Worm (Caenorhabditis elegans) whole organism, mixed stage, embryonic: ENCODE results near the gene tftc-5.

Source experiments
- M03D4.4 ChIP-seq: sonication (generic microtip); optimal IDR thresholded peaks from 2 replicates; lab custom pipeline; 2017; ENCODE audit warnings: mild to moderate bottlenecking, missing genetic modification characterization, missing compliant biosample characterization
- bed-3 ChIP-seq: fragments of 200-800 bp; sonication (Bioruptor generic); optimal IDR thresholded peaks from 3 replicates; lab custom pipeline; 2018; ENCODE audit warnings: mild to moderate bottlenecking, missing genetic modification characterization, moderate library complexity, missing compliant biosample characterization
- blmp-1 ChIP-seq: fragments of 150-350 bp; optimal IDR thresholded peaks from 2 replicates; lab custom pipeline; 2014; ENCODE audit warnings: missing biosample characterization, missing genetic modification characterization
- ceh-39 ChIP-seq: fragments of 150-350 bp; optimal IDR thresholded peaks from 2 replicates; lab custom pipeline; 2014; ENCODE audit warnings: missing biosample characterization, missing genetic modification characterization
- ceh-43 ChIP-seq: fragments of 200-800 bp; sonication (Bioruptor generic); optimal IDR thresholded peaks from 2 replicates; lab custom pipeline; 2018; ENCODE audit warnings: mild to moderate bottlenecking, missing genetic modification characterization, moderate library complexity, missing compliant biosample characterization
- ceh-83 ChIP-seq: fragments of 200-800 bp; sonication (Bioruptor generic); optimal IDR thresholded peaks from 2 replicates; lab custom pipeline; 2018; ENCODE audit warnings: mild to moderate bottlenecking, missing genetic modification characterization, missing compliant biosample characterization
- ces-1 ChIP-seq: fragments of 150-350 bp; optimal IDR thresholded peaks from 2 replicates; lab custom pipeline; 2014; ENCODE audit warnings: missing biosample characterization, missing genetic modification reagents, missing genetic modification characterization
- cnd-1 ChIP-seq: fragments of 200-800 bp; sonication (Bioruptor generic); optimal IDR thresholded peaks from 2 replicates; lab custom pipeline; 2018; ENCODE audit warnings: mild to moderate bottlenecking, missing genetic modification characterization, missing compliant biosample characterization
- drap-1 ChIP-seq: fragments of 200-800 bp; sonication (Bioruptor generic); optimal IDR thresholded peaks from 3 replicates; lab custom pipeline; 2018; ENCODE audit warnings: mild to moderate bottlenecking, missing genetic modification characterization, missing compliant biosample characterization
- elt-1 ChIP-seq: sonication (generic microtip); optimal IDR thresholded peaks from 2 replicates; lab custom pipeline; 2017; ENCODE audit warnings: missing genetic modification characterization, mild to moderate bottlenecking, missing compliant biosample characterization, antibody characterized with exemption, moderate library complexity, borderline replicate concordance; ENCODE audit not compliant: insufficient read depth
- elt-3 ChIP-seq: fragments of 150-350 bp; optimal IDR thresholded peaks from 2 replicates; lab custom pipeline; 2014; ENCODE audit warnings: missing biosample characterization, missing genetic modification characterization
- flh-1 ChIP-seq: fragments of 200-800 bp; sonication (Bioruptor generic); optimal IDR thresholded peaks from 2 replicates; lab custom pipeline; 2018; ENCODE audit warnings: mild to moderate bottlenecking, missing genetic modification characterization, moderate library complexity, missing compliant biosample characterization
- lin-13 ChIP-seq: fragments of 150-350 bp; optimal IDR thresholded peaks from 2 replicates; lab custom pipeline; 2014; ENCODE audit warnings: missing biosample characterization, missing genetic modification characterization
- lin-32 ChIP-seq: fragments of 200-800 bp; sonication (Bioruptor generic); optimal IDR thresholded peaks from 2 replicates; lab custom pipeline; 2018; ENCODE audit warnings: mild to moderate bottlenecking, missing genetic modification characterization, missing compliant biosample characterization
- lsy-2 ChIP-seq: fragments of 150-350 bp; optimal IDR thresholded peaks from 2 replicates; lab custom pipeline; 2014; ENCODE audit warnings: missing biosample characterization, missing genetic modification characterization
- mab-5 ChIP-seq: fragments of 150-350 bp; optimal IDR thresholded peaks from 2 replicates; lab custom pipeline; 2014; ENCODE audit warnings: missing biosample characterization, missing genetic modification characterization
- mep-1 ChIP-seq: fragments of 150-350 bp; optimal IDR thresholded peaks from 2 replicates; lab custom pipeline; 2017; ENCODE audit warnings: missing biosample characterization, missing genetic modification reagents, missing genetic modification characterization, inconsistent platforms
- nhr-2 ChIP-seq: fragments of 150-350 bp; optimal IDR thresholded peaks from 2 replicates; lab custom pipeline; 2014; ENCODE audit warnings: missing biosample characterization, missing genetic modification characterization
- nhr-237 ChIP-seq: fragments of 150-350 bp; optimal IDR thresholded peaks from 2 replicates; lab custom pipeline; 2014; ENCODE audit warnings: missing biosample characterization, missing genetic modification characterization
- nhr-28 ChIP-seq: fragments of 150-350 bp; optimal IDR thresholded peaks from 2 replicates; lab custom pipeline; 2014; ENCODE audit warnings: missing biosample characterization, missing genetic modification characterization
- nhr-76 ChIP-seq: sonication (generic microtip); optimal IDR thresholded peaks from 2 replicates; lab custom pipeline; 2017; ENCODE audit warnings: missing biosample characterization, missing genetic modification characterization
- pha-4 ChIP-seq: fragments of 150-350 bp; optimal IDR thresholded peaks from 2 replicates; lab custom pipeline; 2018; ENCODE audit warnings: missing biosample characterization, missing genetic modification reagents, missing genetic modification characterization
- sem-2 ChIP-seq: fragments of 200-800 bp; sonication (Bioruptor generic); optimal IDR thresholded peaks from 2 replicates; lab custom pipeline; 2018; ENCODE audit warnings: mild to moderate bottlenecking, missing genetic modification characterization, missing compliant biosample characterization
- snpc-4 ChIP-seq: fragments of 150-350 bp; optimal IDR thresholded peaks from 2 replicates; lab custom pipeline; 2014; ENCODE audit warnings: missing biosample characterization, missing genetic modification characterization
- sptf-1 ChIP-seq: sonication (generic microtip); optimal IDR thresholded peaks from 2 replicates; lab custom pipeline; 2017; ENCODE audit warnings: mild to moderate bottlenecking, missing genetic modification characterization, moderate library complexity, missing compliant biosample characterization
- tbx-8 ChIP-seq: fragments of 200-800 bp; sonication (Bioruptor generic); optimal IDR thresholded peaks from 2 replicates; lab custom pipeline; 2018; ENCODE audit warnings: mild to moderate bottlenecking, missing genetic modification characterization, moderate library complexity, missing compliant biosample characterization
- unc-120 ChIP-seq: sonication (generic microtip); optimal IDR thresholded peaks from 2 replicates; lab custom pipeline; 2017; ENCODE audit warnings: missing genetic modification characterization, missing compliant biosample characterization; ENCODE audit not compliant: poor library complexity, severe bottlenecking
- unc-39 ChIP-seq: fragments of 150-350 bp; optimal IDR thresholded peaks from 2 replicates; lab custom pipeline; 2014; ENCODE audit warnings: missing biosample characterization, missing genetic modification characterization
- unc-62 ChIP-seq: fragments of 150-350 bp; optimal IDR thresholded peaks from 2 replicates; lab custom pipeline; 2014; ENCODE audit warnings: missing biosample characterization, missing genetic modification reagents, missing genetic modification characterization
- zip-8 ChIP-seq: fragments of 150-350 bp; optimal IDR thresholded peaks from 2 replicates; lab custom pipeline; 2014; ENCODE audit warnings: missing biosample characterization, missing genetic modification characterization
- ztf-11 ChIP-seq: fragments of 150-350 bp; optimal IDR thresholded peaks from 2 replicates; lab custom pipeline; 2014; ENCODE audit warnings: missing biosample characterization, missing genetic modification characterization

The tftc-5 gene

DNA sequence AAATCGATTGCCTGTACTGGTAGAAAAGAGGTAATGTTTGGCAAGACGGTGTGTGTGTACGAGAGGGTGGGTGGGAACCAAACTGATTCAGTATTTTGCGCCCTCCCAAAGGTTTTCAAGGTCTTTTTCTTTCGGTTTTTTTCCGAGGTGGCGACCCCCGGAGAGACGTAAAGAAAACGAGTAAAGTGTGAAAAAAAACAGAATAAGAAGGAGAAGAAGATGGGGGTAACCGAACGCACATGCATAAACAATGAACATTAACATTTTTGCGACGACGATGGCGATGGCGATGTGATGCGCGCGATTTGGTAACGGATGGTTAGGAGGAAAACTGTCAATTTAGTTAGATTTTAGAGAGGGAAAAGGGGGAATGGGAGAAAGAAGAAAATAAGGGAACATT lies 43.5 kb upstream of the tftc-5 start:
- no peak for TF ChIP-seq ztf-11 (tag; lab: Kevin White, UChicago)
- TF ChIP-seq unc-39 (tag; lab: Kevin White, UChicago): no peak
- no peak for TF ChIP-seq nhr-2
- TF ChIP-seq mab-5: no peak
- TF ChIP-seq drap-1 (GFP tag; lab: Kevin White, UChicago): no peak
- TF ChIP-seq unc-120: no peak
- no peak for TF ChIP-seq ceh-43
- TF ChIP-seq lsy-2 (tag; lab: Kevin White, UChicago): no peak
- no peak for TF ChIP-seq unc-62 (GFP tag; lab: Kevin White, UChicago)
- TF ChIP-seq sptf-1 (tag; lab: Kevin White, UChicago): no peak
- TF ChIP-seq tbx-8: no peak
- TF ChIP-seq blmp-1 (tag; lab: Kevin White, UChicago): no peak
- no peak for TF ChIP-seq nhr-28 (tag; lab: Kevin White, UChicago)
- TF ChIP-seq lin-13 (tag; lab: Kevin White, UChicago): no peak
- no peak for TF ChIP-seq bed-3 (GFP tag; lab: Kevin White, UChicago)
- TF ChIP-seq nhr-237 (tag; lab: Kevin White, UChicago): no peak
- TF ChIP-seq elt-3 (tag; lab: Kevin White, UChicago): no peak

DNA sequence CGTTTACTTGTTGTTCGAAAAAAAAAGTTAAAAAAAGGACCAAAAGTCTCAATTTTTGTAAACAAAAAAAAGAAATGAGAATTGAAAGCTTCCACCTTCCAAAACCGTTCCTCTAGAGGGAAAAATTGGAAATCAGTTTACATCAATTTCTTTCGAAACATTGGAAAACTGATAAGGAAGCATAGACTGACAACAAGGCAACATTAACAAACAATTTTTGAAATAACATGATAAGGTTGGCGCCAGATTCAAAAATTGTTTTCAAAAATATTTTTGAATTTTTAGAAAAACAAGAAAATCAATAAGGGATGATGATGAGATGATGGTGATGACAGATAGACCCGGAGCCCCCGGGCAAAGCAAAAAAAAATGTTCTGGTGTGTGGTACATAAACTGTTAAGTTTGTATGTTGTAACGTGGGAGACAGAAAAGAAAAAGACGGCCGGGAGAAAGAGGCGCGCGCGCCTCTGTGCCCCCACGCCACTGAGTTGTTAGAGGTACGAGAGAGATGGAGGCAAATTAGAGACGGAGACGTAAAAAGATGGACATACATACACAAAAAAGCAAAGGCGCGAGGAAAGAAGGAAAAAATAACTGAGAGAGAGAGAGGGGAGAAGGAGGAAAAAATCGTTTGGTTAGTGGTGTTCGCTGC lies 41.9 kb upstream of the tftc-5 start:
- TF ChIP-seq ces-1 (no peak), mab-5 (no peak), tbx-8 (no peak), mep-1 (no peak), unc-120 (no peak), lsy-2 (tag; lab: Kevin White, UChicago) (no peak), lin-32 (no peak), unc-39 (tag; lab: Kevin White, UChicago) (no peak), M03D4.4 (tag; lab: Kevin White, UChicago) (no peak), zip-8 (tag; lab: Kevin White, UChicago) (no peak), snpc-4 (no peak)

DNA sequence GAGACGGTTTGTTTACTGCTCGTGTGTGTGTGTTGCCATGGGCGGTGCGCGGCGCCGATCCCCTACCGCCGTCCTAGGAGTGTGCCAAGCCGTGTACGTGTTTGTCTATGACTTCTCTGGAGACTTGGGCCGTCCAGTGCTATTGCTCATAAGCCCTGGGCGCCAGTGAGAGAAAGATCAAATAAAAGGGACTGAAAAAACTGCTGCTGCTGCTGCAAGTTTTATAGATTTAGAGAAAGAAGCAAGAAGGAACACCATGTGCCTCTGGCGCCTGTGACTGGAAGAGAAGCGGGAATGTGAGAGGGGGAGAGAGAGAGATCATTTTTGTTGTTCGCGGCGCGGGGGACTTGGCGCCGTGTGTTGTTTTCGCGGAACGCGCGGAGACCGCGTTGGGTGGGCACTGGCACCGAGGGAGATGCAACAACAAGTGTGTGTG lies 37.9 kb upstream of the tftc-5 start:
- no peak for TF ChIP-seq mep-1
- no peak for TF ChIP-seq pha-4 (tag; lab: Kevin White, UChicago)
- peak; percentile 25 for TF ChIP-seq unc-120

DNA sequence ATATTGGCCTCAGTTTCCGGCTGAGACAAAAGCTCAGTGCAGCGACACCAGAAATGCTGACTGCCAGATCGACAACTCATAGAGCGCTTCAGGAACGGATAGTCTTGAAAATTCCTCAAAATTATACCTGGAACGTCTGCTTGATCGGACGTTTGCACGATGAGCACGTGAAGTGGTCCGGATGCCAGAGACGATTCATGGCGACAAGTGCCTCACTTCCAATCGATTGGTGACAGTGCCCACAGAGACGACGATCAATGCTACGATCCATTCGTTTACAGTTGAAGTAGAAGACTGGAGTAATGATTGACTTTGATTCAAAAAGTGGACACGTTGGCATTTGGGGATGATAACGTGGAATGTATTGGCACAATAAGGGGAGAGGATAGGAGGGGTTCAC lies 35.6 kb upstream of the tftc-5 start, which contains the start of gene Y1A5A.1:
Gene Y1A5A.1 (minus strand): TSS at position 294 of the 400 bp plus-strand sequence.
- TF ChIP-seq snpc-4 (no peak), cnd-1 (tag; lab: Kevin White, UChicago) (no peak), nhr-2 (no peak), unc-120 (no peak), ceh-43 (no peak), mab-5 (no peak), ces-1 (no peak), lin-32 (no peak), elt-3 (tag; lab: Kevin White, UChicago) (no peak), lsy-2 (tag; lab: Kevin White, UChicago) (no peak), nhr-237 (tag; lab: Kevin White, UChicago) (no peak), mep-1 (no peak), flh-1 (GFP tag; lab: Kevin White, UChicago) (no peak), sptf-1 (tag; lab: Kevin White, UChicago) (no peak), pha-4 (tag; lab: Kevin White, UChicago) (no peak), drap-1 (GFP tag; lab: Kevin White, UChicago) (no peak), elt-1 (tag; lab: Kevin White, UChicago) (no peak), ceh-83 (GFP tag; lab: Kevin White, UChicago) (no peak), bed-3 (GFP tag; lab: Kevin White, UChicago) (no peak)

DNA sequence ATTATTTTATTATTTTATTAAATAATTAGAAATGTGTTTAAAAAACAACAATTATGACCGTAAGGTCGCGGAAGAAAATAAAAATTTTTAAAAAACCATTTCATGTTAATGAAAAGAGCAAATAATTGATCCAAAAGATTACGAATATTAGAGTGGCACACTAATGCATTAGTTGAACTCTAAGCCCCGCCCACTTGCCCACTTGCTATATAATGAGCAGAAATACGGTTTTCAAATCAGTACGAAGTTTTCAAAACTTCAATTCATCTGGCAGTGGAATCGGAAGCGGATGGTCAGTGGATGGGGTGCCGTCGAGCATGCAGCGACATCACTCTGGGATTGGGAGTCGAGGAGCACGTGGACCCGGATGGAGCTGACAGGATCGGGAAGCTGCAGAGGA lies 34.2 kb upstream of the tftc-5 start, which contains the start of gene C36E8.6:
Gene C36E8.6 (plus strand): TSS at position 301 of the 400 bp plus-strand sequence.
- TF ChIP-seq ceh-39 (tag; lab: Kevin White, UChicago) (no peak), blmp-1 (tag; lab: Kevin White, UChicago) (no peak), elt-1 (tag; lab: Kevin White, UChicago) (no peak), ceh-83 (GFP tag; lab: Kevin White, UChicago) (no peak), elt-3 (tag; lab: Kevin White, UChicago) (no peak), nhr-76 (no peak), snpc-4 (no peak), sem-2 (GFP tag; lab: Kevin White, UChicago) (no peak), ztf-11 (tag; lab: Kevin White, UChicago) (no peak), tbx-8 (no peak), ceh-43 (no peak), lsy-2 (tag; lab: Kevin White, UChicago) (no peak)
